Fruit fly (Drosophila melanogaster): ENCODE results near the gene WASp.

WASp gene

dm6 chr3R:28790222-28790621, 41.6 kb downstream of the WASp start, which contains the start of gene intr:
Gene intr (plus strand): TSS chr3R:28790522.
- TF ChIP-seq CG12605 (GFP tag; IDR thresholded peaks at IDR 0.05) (no peak), Pif1B (GFP tag; optimal IDR thresholded peaks at IDR 0.05) (no peak), CG4496 (GFP tag; IDR thresholded peaks at IDR 0.05) (no peak), CG10348 (GFP tag; IDR thresholded peaks at IDR 0.05) (no peak), CG8301 (tag; optimal IDR thresholded peaks at IDR 0.05) (no peak), CG14655 (GFP tag; optimal IDR thresholded peaks at IDR 0.05) (no peak), CG32121 (GFP tag; IDR thresholded peaks at IDR 0.05) (no peak), CG9948 (tag; optimal IDR thresholded peaks at IDR 0.05) (no peak), rn (GFP tag; IDR thresholded peaks at IDR 0.05) (no peak), CG15710 (tag; optimal IDR thresholded peaks at IDR 0.05) (no peak), Ets98B (GFP tag; IDR thresholded peaks at IDR 0.05) (no peak), CG8159 (tag; optimal IDR thresholded peaks at IDR 0.05) (no peak), gl (tag; optimal IDR thresholded peaks at IDR 0.05) (no peak), Snoo (tag; optimal IDR thresholded peaks at IDR 0.05) (no peak), CG13204 (GFP tag; optimal IDR thresholded peaks at IDR 0.05) (no peak), D1 (tag; optimal IDR thresholded peaks at IDR 0.05) (no peak), CG17806 (tag; optimal IDR thresholded peaks at IDR 0.05) (no peak), CG34367 (tag; optimal IDR thresholded peaks at IDR 0.05) (no peak), Pif1A (GFP tag; optimal IDR thresholded peaks at IDR 0.05) (no peak), EcR (GFP tag; optimal IDR thresholded peaks at IDR 0.05) (no peak)

dm6 chr3R:28789317-28789716, 42.5 kb downstream of the WASp start, which contains the start of gene CG34295:
Gene CG34295 (plus strand): TSS chr3R:28789617.
- TF ChIP-seq CG17806 (tag; optimal IDR thresholded peaks at IDR 0.05) (no peak), CG12605 (GFP tag; IDR thresholded peaks at IDR 0.05) (no peak), CG14655 (GFP tag; optimal IDR thresholded peaks at IDR 0.05) (no peak), Pif1B (GFP tag; optimal IDR thresholded peaks at IDR 0.05) (no peak), Ets98B (GFP tag; IDR thresholded peaks at IDR 0.05) (no peak), CG10348 (GFP tag; IDR thresholded peaks at IDR 0.05) (no peak), CG9948 (tag; optimal IDR thresholded peaks at IDR 0.05) (no peak), Snoo (tag; optimal IDR thresholded peaks at IDR 0.05) (no peak), CG4496 (GFP tag; IDR thresholded peaks at IDR 0.05) (no peak), rn (GFP tag; IDR thresholded peaks at IDR 0.05) (no peak), CG15710 (tag; optimal IDR thresholded peaks at IDR 0.05) (no peak), CG13204 (GFP tag; optimal IDR thresholded peaks at IDR 0.05) (no peak), D1 (tag; optimal IDR thresholded peaks at IDR 0.05) (no peak), CG34367 (tag; optimal IDR thresholded peaks at IDR 0.05) (no peak), fd96Ca (GFP tag; IDR thresholded peaks at IDR 0.05) (no peak), CG8159 (tag; optimal IDR thresholded peaks at IDR 0.05) (no peak), gl (tag; optimal IDR thresholded peaks at IDR 0.05) (no peak), Pif1A (GFP tag; optimal IDR thresholded peaks at IDR 0.05) (no peak), EcR (GFP tag; optimal IDR thresholded peaks at IDR 0.05) (no peak), CG32121 (GFP tag; IDR thresholded peaks at IDR 0.05) (no peak)

- TF ChIP-seq CG34367 (tag; optimal IDR thresholded peaks at IDR 0.05) = no peak
- no peak for TF ChIP-seq CG14655 (GFP tag; optimal IDR thresholded peaks at IDR 0.05)
- TF ChIP-seq gl (tag; optimal IDR thresholded peaks at IDR 0.05) = no peak
- no peak for TF ChIP-seq CG15710 (tag; optimal IDR thresholded peaks at IDR 0.05)
- TF ChIP-seq Snoo (tag; optimal IDR thresholded peaks at IDR 0.05) = no peak
- TF ChIP-seq CG32121 (GFP tag; IDR thresholded peaks at IDR 0.05) = no peak
These were observed 56.1 kb downstream of the WASp start for dm6 chr3R:28775703-28776102.

Data from whole organism, pupa.